Worm (Caenorhabditis elegans) whole organism, L4 larva: ENCODE data around the gene F49C12.11.

Experiments
- aly-2 ChIP-seq: sonication (generic microtip); optimal IDR thresholded peaks from 2 replicates; lab custom pipeline; 2018; ENCODE audit warnings: missing biosample characterization, missing genetic modification characterization
- ama-1 ChIP-seq: fragments of 150-350 bp; optimal IDR thresholded peaks from 2 replicates; lab custom pipeline; 2014; ENCODE audit warnings: inconsistent platforms, mixed read lengths
- ctbp-1 ChIP-seq: fragments of 200-800 bp; sonication (Bioruptor generic); IDR thresholded peaks from 2 replicates; pipeline ENCODE4 v1.3.6; 2022; ENCODE audit warnings: missing genetic modification reagents, missing genetic modification characterization, missing compliant biosample characterization
- fkh-10 ChIP-seq: fragments of 150-350 bp; optimal IDR thresholded peaks from 2 replicates; lab custom pipeline; 2014; ENCODE audit warnings: missing biosample characterization, missing genetic modification reagents, missing genetic modification characterization
- mxl-2 ChIP-seq: fragments of 200-800 bp; sonication (Bioruptor generic); conservative IDR thresholded peaks from 2 replicates; pipeline ENCODE4 v1.3.6; 2022; ENCODE audit warnings: missing genetic modification reagents, missing genetic modification characterization, missing compliant biosample characterization
- nhr-11 ChIP-seq: fragments of 150-350 bp; optimal IDR thresholded peaks from 2 replicates; lab custom pipeline; 2014; ENCODE audit warnings: missing biosample characterization, missing genetic modification characterization
- nhr-25 ChIP-seq: sonication (generic microtip); optimal IDR thresholded peaks from 2 replicates; lab custom pipeline; 2017; ENCODE audit warnings: missing genetic modification characterization, mild to moderate bottlenecking, missing compliant biosample characterization, antibody characterized with exemption, moderate library complexity, borderline replicate concordance; ENCODE audit not compliant: insufficient read depth
- ztf-11 ChIP-seq: fragments of 150-350 bp; optimal IDR thresholded peaks from 2 replicates; lab custom pipeline; 2014; ENCODE audit warnings: missing biosample characterization, missing genetic modification characterization

DNA sequence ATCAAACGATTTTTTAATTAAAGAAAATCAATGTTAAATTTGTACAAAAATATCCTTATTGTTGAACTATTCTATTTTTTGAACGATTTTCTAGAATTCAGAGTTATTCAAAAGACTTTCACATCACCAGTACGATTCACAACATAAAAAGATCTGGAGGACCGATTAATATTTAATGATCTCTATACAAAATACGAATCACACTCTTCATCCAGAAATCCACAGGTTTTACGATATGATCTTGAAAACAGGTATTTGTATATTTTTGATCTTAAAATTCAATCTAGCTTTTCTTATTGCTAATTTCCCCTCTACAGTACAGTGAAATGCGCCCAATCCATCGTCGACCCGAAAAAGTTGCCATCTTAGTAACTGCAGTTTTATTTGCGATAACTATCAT, 14.6 kb upstream of the F49C12.11 start, which contains the start of gene F49C12.5:
- TF ChIP-seq nhr-25 (no peak), mxl-2 (GFP tag; lab: Robert Waterston, UW) (no peak), ctbp-1 (GFP tag; lab: Robert Waterston, UW) (no peak), ama-1 (lab: Kevin White, UChicago) (no peak), aly-2 (tag; lab: Kevin White, UChicago) (no peak), nhr-11 (tag; lab: Kevin White, UChicago) (no peak), fkh-10 (GFP tag; lab: Kevin White, UChicago) (no peak), ztf-11 (no peak)
